Worm (Caenorhabditis elegans) whole organism, young adult: ENCODE results near the gene Y48C3A.20.

Source experiments
- B0019.2 ChIP-seq: fragments of 200-800 bp; sonication (Bioruptor generic); conservative IDR thresholded peaks from 2 replicates; pipeline ENCODE4 v1.3.6; 2022; ENCODE audit warnings: missing genetic modification reagents, missing genetic modification characterization, missing compliant biosample characterization
- B0261.1 ChIP-seq: sonication (generic microtip); optimal IDR thresholded peaks from 2 replicates; lab custom pipeline; 2016; ENCODE audit warnings: mild to moderate bottlenecking, missing genetic modification characterization, moderate library complexity, missing compliant biosample characterization
- D2030.7 ChIP-seq: fragments of 200-800 bp; sonication (Bioruptor generic); IDR thresholded peaks from 2 replicates; pipeline ENCODE4 v1.3.6; 2022; ENCODE audit warnings: missing genetic modification reagents, missing genetic modification characterization, missing compliant biosample characterization
- F10E7.11 ChIP-seq: sonication (generic microtip); optimal IDR thresholded peaks from 2 replicates; lab custom pipeline; 2017; ENCODE audit warnings: mild to moderate bottlenecking, missing genetic modification characterization, moderate library complexity, missing compliant biosample characterization
- F23B12.7 ChIP-seq: sonication (generic microtip); optimal IDR thresholded peaks from 2 replicates; lab custom pipeline; 2017; ENCODE audit warnings: missing genetic modification characterization, mild to moderate bottlenecking, missing compliant biosample characterization, antibody characterized with exemption, moderate library complexity; ENCODE audit not compliant: insufficient read depth
- T26A5.8 ChIP-seq: sonication (generic microtip); optimal IDR thresholded peaks from 2 replicates; lab custom pipeline; 2016; ENCODE audit warnings: missing genetic modification characterization, missing compliant biosample characterization
- Y53F4B.3 ChIP-seq: fragments of 200-800 bp; sonication (Bioruptor generic); IDR thresholded peaks from 2 replicates; pipeline ENCODE4 v1.3.6; 2022; ENCODE audit warnings: missing genetic modification reagents, missing genetic modification characterization, missing compliant biosample characterization
- Y53G8AR.9 ChIP-seq: fragments of 200-800 bp; sonication (Bioruptor generic); conservative IDR thresholded peaks from 2 replicates; pipeline ENCODE4 v1.3.6; 2022; ENCODE audit warnings: missing genetic modification reagents, missing genetic modification characterization, missing compliant biosample characterization
- Y67H2A.10 ChIP-seq: fragments of 200-800 bp; sonication (Bioruptor generic); conservative IDR thresholded peaks from 2 replicates; pipeline ENCODE4 v1.3.6; 2022; ENCODE audit warnings: missing genetic modification reagents, missing genetic modification characterization, missing compliant biosample characterization
- Y79H2A.3 ChIP-seq: fragments of 200-800 bp; sonication (Bioruptor generic); conservative IDR thresholded peaks from 2 replicates; pipeline ENCODE4 v1.3.6; 2022; ENCODE audit warnings: missing genetic modification reagents, missing genetic modification characterization, missing compliant biosample characterization
- ama-1 ChIP-seq, 3 experiments: fragments of 150-350 bp in 1 of 3; sonication (generic microtip) in 2 of 3; optimal IDR thresholded peaks; 2 replicates each; lab custom pipeline; 2014 to 2018; ENCODE audit warnings: missing biosample characterization in 2 of 3, missing genetic modification characterization in 2 of 3, missing genetic modification reagents in 2 of 3
- cebp-1 ChIP-seq, 2 experiments: fragments of 200-800 bp in 1 of 2; sonication (Bioruptor generic) in 1 of 2; sonication (generic microtip) in 1 of 2; IDR thresholded peaks in 1 of 2; optimal IDR thresholded peaks in 1 of 2; 2 replicates each; pipeline versions ENCODE4 v1.3.6 to Lab custom; 2017 to 2022; ENCODE audit warnings: missing compliant biosample characterization in 2 of 2, missing genetic modification characterization in 2 of 2, mild to moderate bottlenecking in 1 of 2, missing genetic modification reagents in 1 of 2, moderate library complexity in 1 of 2
- ceh-40 ChIP-seq: fragments of 200-800 bp; sonication (Bioruptor generic); IDR thresholded peaks from 2 replicates; pipeline ENCODE4 v1.3.6; 2022; ENCODE audit warnings: missing genetic modification characterization, missing compliant biosample characterization
- ceh-91 ChIP-seq: fragments of 200-800 bp; sonication (Bioruptor generic); IDR thresholded peaks from 2 replicates; pipeline ENCODE4 v1.3.6; 2022; ENCODE audit warnings: missing genetic modification reagents, missing genetic modification characterization, missing compliant biosample characterization
- dpl-1 ChIP-seq: fragments of 150-350 bp; optimal IDR thresholded peaks from 2 replicates; lab custom pipeline; 2014; ENCODE audit warnings: missing biosample characterization, missing genetic modification reagents, missing genetic modification characterization
- ekl-4 ChIP-seq: fragments of 200-800 bp; sonication (Bioruptor generic); IDR thresholded peaks from 2 replicates; pipeline ENCODE4 v1.3.6; 2022; ENCODE audit warnings: missing genetic modification reagents, missing genetic modification characterization, missing compliant biosample characterization
- gei-17 ChIP-seq: fragments of 200-800 bp; sonication (Bioruptor generic); optimal IDR thresholded peaks from 2 replicates; lab custom pipeline; 2018; ENCODE audit warnings: mild to moderate bottlenecking, missing genetic modification characterization, missing compliant biosample characterization
- him-1 ChIP-seq: sonication (generic microtip); optimal IDR thresholded peaks from 2 replicates; lab custom pipeline; 2016; ENCODE audit warnings: missing genotype, missing genetic modification reagents, missing genetic modification characterization, missing compliant biosample characterization
- hlh-12 ChIP-seq: sonication (generic microtip); optimal IDR thresholded peaks from 2 replicates; lab custom pipeline; 2016; ENCODE audit warnings: missing genetic modification characterization, missing compliant biosample characterization
- let-607 ChIP-seq, 2 experiments: fragments of 200-800 bp in 1 of 2; sonication (Bioruptor generic) in 1 of 2; sonication (generic microtip) in 1 of 2; optimal IDR thresholded peaks; 2 replicates each; lab custom pipeline; 2016 to 2018; ENCODE audit warnings: mild to moderate bottlenecking in 2 of 2, missing compliant biosample characterization in 2 of 2, missing genetic modification characterization in 2 of 2, moderate library complexity in 2 of 2, missing genotype in 1 of 2
- lsl-1 ChIP-seq: fragments of 200-800 bp; sonication (Bioruptor generic); optimal IDR thresholded peaks from 2 replicates; lab custom pipeline; 2018; ENCODE audit warnings: mild to moderate bottlenecking, missing genetic modification characterization, moderate library complexity, missing compliant biosample characterization
- lsy-27 ChIP-seq: sonication (generic microtip); optimal IDR thresholded peaks from 2 replicates; lab custom pipeline; 2017; ENCODE audit warnings: missing genetic modification characterization, mild to moderate bottlenecking, missing compliant biosample characterization, antibody characterized with exemption, missing genotype, borderline replicate concordance; ENCODE audit not compliant: insufficient read depth
- madf-3 ChIP-seq: fragments of 200-800 bp; sonication (Bioruptor generic); IDR thresholded peaks from 2 replicates; pipeline ENCODE4 v1.3.6; 2022; ENCODE audit warnings: missing genetic modification reagents, missing genetic modification characterization, missing compliant biosample characterization
- madf-6 ChIP-seq: fragments of 200-800 bp; sonication (Bioruptor generic); IDR thresholded peaks from 2 replicates; pipeline ENCODE4 v1.3.6; 2022; ENCODE audit warnings: missing genetic modification reagents, missing genetic modification characterization, missing compliant biosample characterization
- nfya-2 ChIP-seq: fragments of 200-800 bp; sonication (Bioruptor generic); IDR thresholded peaks from 2 replicates; pipeline ENCODE4 v1.3.6; 2022; ENCODE audit warnings: missing genetic modification reagents, missing genetic modification characterization, missing compliant biosample characterization
- nhr-179 ChIP-seq: sonication (generic microtip); optimal IDR thresholded peaks from 2 replicates; lab custom pipeline; 2016; ENCODE audit warnings: mild to moderate bottlenecking, missing genetic modification characterization, missing compliant biosample characterization
- nhr-90 ChIP-seq: sonication (generic microtip); optimal IDR thresholded peaks from 2 replicates; lab custom pipeline; 2016; ENCODE audit warnings: missing genotype, mild to moderate bottlenecking, missing genetic modification characterization, missing compliant biosample characterization
- rcor-1 ChIP-seq: fragments of 200-800 bp; sonication (Bioruptor generic); IDR thresholded peaks from 2 replicates; pipeline ENCODE4 v1.3.6; 2022; ENCODE audit warnings: missing genetic modification reagents, missing genetic modification characterization, missing compliant biosample characterization
- snpc-1.1 ChIP-seq: sonication (generic microtip); optimal IDR thresholded peaks from 2 replicates; lab custom pipeline; 2017; ENCODE audit warnings: missing genetic modification characterization, mild to moderate bottlenecking, missing compliant biosample characterization, antibody characterized with exemption, moderate library complexity, missing genotype, missing genetic modification reagents; ENCODE audit not compliant: insufficient read depth
- snpc-3.4 ChIP-seq: sonication (generic microtip); optimal IDR thresholded peaks from 2 replicates; lab custom pipeline; 2017; ENCODE audit warnings: missing genetic modification characterization, mild to moderate bottlenecking, missing compliant biosample characterization, antibody characterized with exemption, moderate library complexity, missing genotype, missing genetic modification reagents
- zfh-2 ChIP-seq: fragments of 200-800 bp; sonication (Bioruptor generic); conservative IDR thresholded peaks from 2 replicates; pipeline ENCODE4 v1.3.6; 2022; ENCODE audit warnings: missing genetic modification reagents, missing genetic modification characterization, missing compliant biosample characterization
- ztf-18 ChIP-seq: sonication (generic microtip); optimal IDR thresholded peaks from 2 replicates; lab custom pipeline; 2016; ENCODE audit warnings: missing genotype, mild to moderate bottlenecking, missing genetic modification characterization, missing compliant biosample characterization

Gene Y48C3A.20

ce11 chrII:13339984-13340383, 29.4 kb upstream of the Y48C3A.20 start (continued):
- TF ChIP-seq snpc-1.1 (tag; lab: Kevin White, UChicago) (no peak), D2030.7 (GFP tag; lab: Robert Waterston, UW) (peak; percentile 15; the same call in 1 of the 2 replicates), Y53F4B.3 (no peak), snpc-3.4 (tag; lab: Kevin White, UChicago) (no peak), F23B12.7 (no peak), T26A5.8 (no peak), ceh-91 (GFP tag; lab: Robert Waterston, UW) (peak; percentile 30; the same call in 1 of the 2 replicates), ceh-40 (GFP tag; lab: Robert Waterston, UW) (no peak)

ce11 chrII:13341320-13341719, 28.1 kb upstream of the Y48C3A.20 start:
- no peak for TF ChIP-seq ama-1 (optimal IDR thresholded peaks at IDR 0.05; lab: Kevin White, UChicago)
- TF ChIP-seq ama-1 (GFP tag; optimal IDR thresholded peaks at IDR 0.05; lab: Kevin White, UChicago) = no peak
- peak; percentile 25; the same call in 1 of the 2 replicates for TF ChIP-seq ekl-4 (GFP tag; lab: Robert Waterston, UW)
- no peak for TF ChIP-seq rcor-1 (GFP tag; lab: Robert Waterston, UW)

ce11 chrII:13356092-13356491, 13.3 kb upstream of the Y48C3A.20 start, which contains the start of gene dmsr-3:
TSS of gene dmsr-3 (minus strand) at chrII:13356192.
- TF ChIP-seq zfh-2 (GFP tag; lab: Robert Waterston, UW) (no peak), dpl-1 (GFP tag; lab: Kevin White, UChicago) (no peak), Y67H2A.10 (GFP tag; lab: Robert Waterston, UW) (no peak), nhr-90 (tag; lab: Kevin White, UChicago) (no peak)

- TF ChIP-seq nhr-179 = no peak
- TF ChIP-seq Y53F4B.3 = no peak
Observed at ce11 chrII:13367784-13368183, 1.6 kb upstream of the Y48C3A.20 start.

ce11 chrII:13376112-13376511, 6.7 kb downstream of the Y48C3A.20 start, which contains the start of gene Y48C3A.12:
TSS of gene Y48C3A.12 (plus strand) at chrII:13376412.
- TF ChIP-seq ama-1 (optimal IDR thresholded peaks at IDR 0.05; lab: Kevin White, UChicago) (no peak), ama-1 (GFP tag; optimal IDR thresholded peaks at IDR 0.05; lab: Kevin White, UChicago) (no peak), snpc-3.4 (tag; lab: Kevin White, UChicago) (no peak), him-1 (tag; lab: Kevin White, UChicago) (no peak), gei-17 (no peak), B0261.1 (tag; lab: Kevin White, UChicago) (no peak), lsy-27 (tag; lab: Kevin White, UChicago) (no peak), madf-3 (GFP tag; lab: Robert Waterston, UW) (no peak), let-607 (tag; optimal IDR thresholded peaks at IDR 0.05; lab: Kevin White, UChicago) (no peak), madf-6 (no peak), nfya-2 (GFP tag; lab: Robert Waterston, UW) (no peak), B0019.2 (GFP tag; lab: Robert Waterston, UW) (no peak), lsl-1 (GFP tag; lab: Kevin White, UChicago) (no peak), F10E7.11 (tag; lab: Kevin White, UChicago) (no peak), hlh-12 (tag; lab: Kevin White, UChicago) (no peak), nhr-179 (no peak), ztf-18 (tag; lab: Kevin White, UChicago) (no peak), Y79H2A.3 (GFP tag; lab: Robert Waterston, UW) (no peak), Y53G8AR.9 (GFP tag; lab: Robert Waterston, UW) (no peak), cebp-1 (GFP tag; IDR thresholded peaks at IDR 0.05; lab: Robert Waterston, UW) (no peak), cebp-1 (tag; optimal IDR thresholded peaks at IDR 0.05; lab: Kevin White, UChicago) (no peak)
